Fruit fly (Drosophila melanogaster) whole organism, embryonic: Measurements from ENCODE around the gene alphaKap4.

Experiments
- CG12769 ChIP-seq: fragments of 200-800 bp; sonication (Bioruptor generic); optimal IDR thresholded peaks from 2 replicates; lab custom pipeline; 2019; ENCODE audit warnings: missing biosample characterization, mild to moderate bottlenecking, missing genetic modification characterization, moderate library complexity
- CG14710 ChIP-seq: fragments of 200-800 bp; sonication (Bioruptor generic); optimal IDR thresholded peaks from 3 replicates; lab custom pipeline; 2019; ENCODE audit warnings: missing biosample characterization, mild to moderate bottlenecking, missing genetic modification characterization, moderate library complexity
- CG15479 ChIP-seq: fragments of 200-800 bp; sonication (Bioruptor generic); optimal IDR thresholded peaks from 3 replicates; lab custom pipeline; 2019; ENCODE audit warnings: missing biosample characterization, mild to moderate bottlenecking, missing genetic modification characterization, moderate library complexity
- CG17361 ChIP-seq: fragments of 200-800 bp; sonication (Bioruptor generic); IDR thresholded peaks from 3 replicates; pipeline ENCODE4 v1.3.6; 2022; ENCODE audit warnings: missing biosample characterization, missing genetic modification characterization
- CG2199 ChIP-seq: fragments of 200-800 bp; sonication (Bioruptor generic); IDR thresholded peaks from 3 replicates; pipeline ENCODE4 v1.3.6; 2022; ENCODE audit warnings: missing biosample characterization, missing genetic modification characterization
- CG30403 ChIP-seq: fragments of 200-800 bp; sonication (Bioruptor generic); optimal IDR thresholded peaks from 3 replicates; lab custom pipeline; 2016; ENCODE audit warnings: missing biosample characterization, missing genetic modification characterization
- CG4730 ChIP-seq: fragments of 200-800 bp; sonication (Bioruptor generic); IDR thresholded peaks from 2 replicates; pipeline ENCODE4 v1.3.6; 2022; ENCODE audit warnings: missing biosample characterization, missing genetic modification characterization
- CG9437 ChIP-seq: fragments of 200-800 bp; sonication (Bioruptor generic); optimal IDR thresholded peaks from 2 replicates; lab custom pipeline; 2018; ENCODE audit warnings: missing biosample characterization, mild to moderate bottlenecking, missing genetic modification characterization
- Dll ChIP-seq: fragments of 200-800 bp; sonication (Bioruptor generic); IDR thresholded peaks from 4 replicates; pipeline ENCODE4 v1.3.6; 2022; ENCODE audit warnings: missing biosample characterization, missing genetic modification characterization; ENCODE audit not compliant: partially characterized antibody
- Eip74EF ChIP-seq, 2 experiments: fragments of 200-800 bp in 1 of 2; fragments of >200 bp in 1 of 2; sonication (Bioruptor generic) in 1 of 2; optimal IDR thresholded peaks; 2 replicates each; lab custom pipeline; 2017 to 2019; ENCODE audit warnings: missing biosample characterization in 2 of 2, missing genetic modification characterization in 2 of 2, mild to moderate bottlenecking in 1 of 2, moderate library complexity in 1 of 2
- Med ChIP-seq: fragments of 200-800 bp; sonication (Bioruptor generic); peaks from one replicate; lab custom pipeline; 2016; ENCODE audit warnings: missing biosample characterization, missing genetic modification characterization, mild to moderate bottlenecking, inconsistent platforms, moderate library complexity
- Pdp1 ChIP-seq, 2 experiments: fragments of 200-800 bp; sonication (Bioruptor generic); optimal IDR thresholded peaks; 3 replicates each; lab custom pipeline; 2016; ENCODE audit warnings: missing biosample characterization in 2 of 2, missing genetic modification characterization in 2 of 2, mild to moderate bottlenecking in 1 of 2, moderate library complexity in 1 of 2
- Stat92E ChIP-seq, 3 experiments: fragments of >200 bp in 2 of 3; fragments of 200-800 bp in 1 of 3; sonication (Bioruptor generic) in 1 of 3; optimal IDR thresholded peaks; 2 replicates each; lab custom pipeline; 2017 to 2019; ENCODE audit warnings: missing biosample characterization in 3 of 3, missing genetic modification characterization in 3 of 3, mild to moderate bottlenecking in 1 of 3, moderate library complexity in 1 of 3
- Trl ChIP-seq, 3 experiments: fragments of >200 bp in 2 of 3; fragments of 200-800 bp in 1 of 3; sonication (Bioruptor generic) in 1 of 3; optimal IDR thresholded peaks; 2 replicates in 1 of 3; 3 replicates in 2 of 3; lab custom pipeline; 2016 to 2017; ENCODE audit warnings: missing biosample characterization in 1 of 3, missing genetic modification characterization in 1 of 3
- abd-A ChIP-seq: fragments of 200-800 bp; sonication (Bioruptor generic); optimal IDR thresholded peaks from 3 replicates; lab custom pipeline; 2019; ENCODE audit warnings: missing biosample characterization, mild to moderate bottlenecking, missing genetic modification characterization, moderate library complexity
- aop ChIP-seq: fragments of 200-800 bp; sonication (Bioruptor generic); IDR thresholded peaks from 2 replicates; pipeline ENCODE4 v1.3.6; 2022; ENCODE audit warnings: missing biosample characterization, missing genetic modification characterization
- ara ChIP-seq: fragments of 200-800 bp; sonication (Bioruptor generic); IDR thresholded peaks from 2 replicates; pipeline ENCODE4 v1.3.6; 2022; ENCODE audit warnings: missing biosample characterization, missing genetic modification characterization
- corto ChIP-seq: fragments of 200-800 bp; sonication (Bioruptor generic); optimal IDR thresholded peaks from 2 replicates; lab custom pipeline; 2016; ENCODE audit warnings: missing biosample characterization, mild to moderate bottlenecking, missing genetic modification characterization, moderate library complexity
- crc ChIP-seq: fragments of 200-800 bp; sonication (Bioruptor generic); optimal IDR thresholded peaks from 2 replicates; lab custom pipeline; 2016; ENCODE audit warnings: missing biosample characterization, missing genetic modification characterization
- croc ChIP-seq: fragments of 200-800 bp; sonication (Bioruptor generic); conservative IDR thresholded peaks from 3 replicates; pipeline ENCODE4 v1.3.6; 2022; ENCODE audit warnings: missing biosample characterization, missing genetic modification characterization
- da ChIP-seq: fragments of 200-800 bp; sonication (Bioruptor generic); optimal IDR thresholded peaks from 2 replicates; lab custom pipeline; 2016; ENCODE audit warnings: missing biosample characterization, missing genetic modification characterization
- eve ChIP-seq, 2 experiments: fragments of >200 bp; optimal IDR thresholded peaks; 2 replicates each; lab custom pipeline; 2017; ENCODE audit warnings: missing biosample characterization in 2 of 2, missing genetic modification characterization in 2 of 2
- fu2 ChIP-seq: fragments of 200-800 bp; sonication (Bioruptor generic); optimal IDR thresholded peaks from 2 replicates; lab custom pipeline; 2016; ENCODE audit warnings: missing biosample characterization, missing genetic modification characterization
- gfzf ChIP-seq: fragments of 200-800 bp; sonication (Bioruptor generic); optimal IDR thresholded peaks from 2 replicates; lab custom pipeline; 2016; ENCODE audit warnings: missing biosample characterization, mild to moderate bottlenecking, missing genetic modification characterization, moderate library complexity
- grn ChIP-seq: fragments of 200-800 bp; sonication (Bioruptor generic); optimal IDR thresholded peaks from 3 replicates; lab custom pipeline; 2017; ENCODE audit warnings: missing biosample characterization, missing genetic modification characterization
- gsb-n ChIP-seq: fragments of 200-800 bp; sonication (Bioruptor generic); optimal IDR thresholded peaks from 3 replicates; lab custom pipeline; 2018; ENCODE audit warnings: missing biosample characterization, mild to moderate bottlenecking, missing genetic modification characterization
- kni ChIP-seq: fragments of 200-800 bp; sonication (Bioruptor generic); optimal IDR thresholded peaks from 3 replicates; lab custom pipeline; 2017; ENCODE audit warnings: mild to moderate bottlenecking, missing biosample characterization, missing genetic modification reagents, missing genetic modification characterization
- nerfin-1 ChIP-seq: fragments of 200-800 bp; sonication (Bioruptor generic); optimal IDR thresholded peaks from 3 replicates; lab custom pipeline; 2019; ENCODE audit warnings: missing biosample characterization, mild to moderate bottlenecking, missing genetic modification characterization, moderate library complexity
- prd ChIP-seq, 3 experiments: fragments of >200 bp in 2 of 3; fragments of 200-800 bp in 1 of 3; sonication (Bioruptor generic) in 1 of 3; optimal IDR thresholded peaks in 2 of 3; IDR thresholded peaks in 1 of 3; 2 replicates in 2 of 3; 3 replicates in 1 of 3; pipeline versions ENCODE4 v1.3.6 to Lab custom; 2017 to 2022; ENCODE audit warnings: missing biosample characterization in 1 of 3, missing genetic modification characterization in 1 of 3
- pros ChIP-seq: fragments of 200-800 bp; sonication (Bioruptor generic); optimal IDR thresholded peaks from 3 replicates; lab custom pipeline; 2019; ENCODE audit warnings: missing biosample characterization, mild to moderate bottlenecking, missing genetic modification characterization, moderate library complexity
- run ChIP-seq: fragments of 200-800 bp; sonication (Bioruptor generic); optimal IDR thresholded peaks from 3 replicates; lab custom pipeline; 2018; ENCODE audit warnings: missing biosample characterization, mild to moderate bottlenecking, missing genetic modification characterization
- sens ChIP-seq: fragments of 200-800 bp; sonication (Bioruptor generic); peaks from one replicate; lab custom pipeline; 2016; ENCODE audit warnings: missing biosample characterization, missing genetic modification characterization
- slp2 ChIP-seq: fragments of 200-800 bp; sonication (Bioruptor generic); optimal IDR thresholded peaks from 2 replicates; lab custom pipeline; 2016; ENCODE audit warnings: missing biosample characterization, missing genetic modification characterization
- sqz ChIP-seq: fragments of 200-800 bp; sonication (Bioruptor generic); optimal IDR thresholded peaks from 3 replicates; lab custom pipeline; 2018; ENCODE audit warnings: missing biosample characterization, mild to moderate bottlenecking, missing genetic modification characterization
- stwl ChIP-seq: fragments of 200-800 bp; sonication (Bioruptor generic); optimal IDR thresholded peaks from 3 replicates; lab custom pipeline; 2018; ENCODE audit warnings: missing biosample characterization, mild to moderate bottlenecking, missing genetic modification characterization, moderate library complexity
- tll ChIP-seq, 2 experiments: fragments of 200-800 bp in 1 of 2; fragments of >200 bp in 1 of 2; sonication (Bioruptor generic) in 1 of 2; optimal IDR thresholded peaks; 2 replicates each; lab custom pipeline; 2017 to 2019; ENCODE audit warnings: missing biosample characterization in 2 of 2, missing genetic modification characterization in 2 of 2, mild to moderate bottlenecking in 1 of 2, moderate library complexity in 1 of 2
- ttk ChIP-seq: fragments of 200-800 bp; sonication (Bioruptor generic); IDR thresholded peaks from 2 replicates; pipeline ENCODE4 v2.1.2; 2022; ENCODE audit warnings: missing biosample characterization, missing genetic modification characterization
- vvl ChIP-seq: fragments of 200-800 bp; sonication (Bioruptor generic); IDR thresholded peaks from 2 replicates; pipeline ENCODE4 v1.3.6; 2022; ENCODE audit warnings: missing biosample characterization, missing genetic modification characterization

Gene alphaKap4

dm6 chr3L:5980552-5981351 lies 30.1 kb downstream of the alphaKap4 start:
- TF ChIP-seq prd (optimal IDR thresholded peaks at IDR 0.05; lab: Kevin White, UChicago) = no peak
- TF ChIP-seq prd (GFP tag; IDR thresholded peaks at IDR 0.05; lab: Robert Waterston, UW) = no peak
- peak in 1 of 2 experiments; percentile 18 for TF ChIP-seq tll (GFP tag; optimal IDR thresholded peaks at IDR 0.05; lab: Kevin White, UChicago)
- TF ChIP-seq slp2 (GFP tag; lab: Kevin White, UChicago) = no peak
- TF ChIP-seq CG9437 (GFP tag; lab: Kevin White, UChicago) = peak; percentile 37
- peak in 1 of 2 experiments; percentile 21 for TF ChIP-seq eve (GFP tag; optimal IDR thresholded peaks at IDR 0.05; lab: Kevin White, UChicago)
- peak; percentile 60 for TF ChIP-seq kni (GFP tag; lab: Kevin White, UChicago)
- peak; percentile 7 for TF ChIP-seq sens (GFP tag; lab: Kevin White, UChicago)
- no peak for TF ChIP-seq CG30403 (GFP tag; lab: Kevin White, UChicago)
- TF ChIP-seq nerfin-1 = peak; percentile 22
- peak; percentile 13 for TF ChIP-seq gfzf (GFP tag; lab: Kevin White, UChicago)
- peak; percentile 55; the same call in 1 of the 2 replicates for TF ChIP-seq vvl (GFP tag; lab: Robert Waterston, UW)
- peak; percentile 67; the same call in 2 of the 3 replicates for TF ChIP-seq CG2199 (GFP tag; lab: Robert Waterston, UW)
- TF ChIP-seq Med (GFP tag; lab: Kevin White, UChicago) = peak; percentile 12
- TF ChIP-seq CG15479 (GFP tag; lab: Kevin White, UChicago) = peak; percentile 83
- peak; percentile 94 for TF ChIP-seq grn (GFP tag; lab: Kevin White, UChicago)
- TF ChIP-seq Eip74EF (GFP tag; optimal IDR thresholded peaks at IDR 0.05; lab: Kevin White, UChicago) = no peak
- TF ChIP-seq CG17361 (GFP tag; lab: Robert Waterston, UW) = 0 out of 3 replicates have a peak, but pooled peaks have one; percentile 13
- TF ChIP-seq Dll (GFP tag; lab: Robert Waterston, UW) = 0 out of 4 replicates have a peak, but pooled peaks have one; percentile 12
- peak; percentile 86 for TF ChIP-seq sqz
- TF ChIP-seq fu2 (GFP tag; lab: Kevin White, UChicago) = no peak
- TF ChIP-seq gsb-n (tag; lab: Kevin White, UChicago) = peak; percentile 72
- TF ChIP-seq aop (GFP tag; lab: Robert Waterston, UW) = peak; percentile 36; the same call in 1 of the 2 replicates
- peak; percentile 25 for TF ChIP-seq abd-A
- TF ChIP-seq stwl = peak; percentile 27
- TF ChIP-seq CG14710 (tag; lab: Kevin White, UChicago) = peak; percentile 48
- TF ChIP-seq Stat92E (GFP tag; optimal IDR thresholded peaks at IDR 0.05; lab: Kevin White, UChicago) = no peak
- peak; percentile 26 for TF ChIP-seq run (tag; lab: Kevin White, UChicago)
- no peak for TF ChIP-seq croc (GFP tag; lab: Robert Waterston, UW)
- TF ChIP-seq corto = no peak
- no peak for TF ChIP-seq da (GFP tag; lab: Kevin White, UChicago)
- no peak for TF ChIP-seq crc (GFP tag; lab: Kevin White, UChicago)
- TF ChIP-seq CG4730 (GFP tag; lab: Robert Waterston, UW) = no peak
- TF ChIP-seq ttk = no peak
- TF ChIP-seq Trl (optimal IDR thresholded peaks at IDR 0.05; lab: Kevin White, UChicago) = no peak
- no peak for TF ChIP-seq Trl (GFP tag; optimal IDR thresholded peaks at IDR 0.05; lab: Kevin White, UChicago)
- TF ChIP-seq pros (GFP tag; lab: Kevin White, UChicago) = peak; percentile 67

- TF ChIP-seq ara (GFP tag; lab: Robert Waterston, UW) = 0 out of 2 replicates have a peak, but pooled peaks have one; percentile 12
- TF ChIP-seq CG12769 (tag; lab: Kevin White, UChicago) = no peak
- peak; percentile 71 for TF ChIP-seq CG9437 (GFP tag; lab: Kevin White, UChicago)
- TF ChIP-seq Stat92E (GFP tag; optimal IDR thresholded peaks at IDR 0.05; lab: Kevin White, UChicago) = peak in 1 of 3 experiments; percentile 51
- peak in 1 of 2 experiments; percentile 52 for TF ChIP-seq Pdp1 (GFP tag; optimal IDR thresholded peaks at IDR 0.05; lab: Kevin White, UChicago)
Observed at dm6 chr3L:5980120-5980519, 30.7 kb downstream of the alphaKap4 start.
